Fruit fly (Drosophila melanogaster) whole organism, embryonic: ENCODE data around the gene jim.
A peak's percentile ranks its signal among the peaks of the same experiment; 100 is the strongest.

ENCODE experiments used
- Ada2b ChIP-seq: fragments of 200-800 bp; sonication (Bioruptor generic); IDR thresholded peaks from 2 replicates; pipeline ENCODE4 v1.3.6; 2022; ENCODE audit warnings: missing biosample characterization, missing genetic modification characterization
- Antp ChIP-seq: fragments of 200-800 bp; sonication (Bioruptor generic); optimal IDR thresholded peaks from 3 replicates; lab custom pipeline; 2016; ENCODE audit warnings: missing biosample characterization, missing genetic modification characterization
- Atf-2 ChIP-seq: fragments of 200-800 bp; sonication (Bioruptor generic); optimal IDR thresholded peaks from 2 replicates; lab custom pipeline; 2016; ENCODE audit warnings: missing biosample characterization, missing genetic modification characterization
- CG10321 ChIP-seq: fragments of 200-800 bp; sonication (Bioruptor generic); IDR thresholded peaks from 2 replicates; pipeline ENCODE4 v1.3.6; 2022; ENCODE audit warnings: missing biosample characterization, missing genetic modification characterization
- CG11398 ChIP-seq: fragments of 200-800 bp; sonication (Bioruptor generic); optimal IDR thresholded peaks from 2 replicates; lab custom pipeline; 2016; ENCODE audit warnings: missing biosample characterization, missing genetic modification characterization
- CG11696 ChIP-seq: fragments of 200-800 bp; sonication (Bioruptor generic); IDR thresholded peaks from 2 replicates; pipeline ENCODE4 v1.3.6; 2022; ENCODE audit warnings: missing biosample characterization, missing genetic modification characterization
- CG12155 ChIP-seq: fragments of 200-800 bp; sonication (Bioruptor generic); optimal IDR thresholded peaks from 3 replicates; lab custom pipeline; 2016; ENCODE audit warnings: missing biosample characterization, missing genetic modification characterization
- CG15011 ChIP-seq: fragments of 200-800 bp; sonication (Bioruptor generic); optimal IDR thresholded peaks from 3 replicates; lab custom pipeline; 2018; ENCODE audit warnings: missing biosample characterization, mild to moderate bottlenecking, missing genetic modification characterization
- CG16815 ChIP-seq: fragments of 200-800 bp; sonication (Bioruptor generic); optimal IDR thresholded peaks from 3 replicates; lab custom pipeline; 2017; ENCODE audit warnings: missing biosample characterization, mild to moderate bottlenecking, missing genetic modification characterization
- CG17385 ChIP-seq: fragments of 200-800 bp; sonication (Bioruptor generic); optimal IDR thresholded peaks from 3 replicates; lab custom pipeline; 2018; ENCODE audit warnings: missing biosample characterization, mild to moderate bottlenecking, missing genetic modification characterization
- CG2875 ChIP-seq: fragments of 200-800 bp; sonication (Bioruptor generic); optimal IDR thresholded peaks from 2 replicates; lab custom pipeline; 2017; ENCODE audit warnings: missing biosample characterization, mild to moderate bottlenecking, missing genetic modification characterization, missing genetic modification reagents
- CG31365 ChIP-seq: fragments of 200-800 bp; sonication (Bioruptor generic); optimal IDR thresholded peaks from 2 replicates; lab custom pipeline; 2018; ENCODE audit warnings: missing biosample characterization, mild to moderate bottlenecking, missing genetic modification characterization
- CG32772 ChIP-seq: fragments of 200-800 bp; sonication (Bioruptor generic); IDR thresholded peaks from 2 replicates; pipeline ENCODE4 v1.3.6; 2022; ENCODE audit warnings: missing biosample characterization, missing genetic modification characterization
- CG34422 ChIP-seq: fragments of 200-800 bp; sonication (Bioruptor generic); IDR thresholded peaks from 3 replicates; pipeline ENCODE4 v1.3.6; 2022; ENCODE audit warnings: missing biosample characterization, missing genetic modification characterization
- CG6683 ChIP-seq: fragments of 200-800 bp; sonication (Bioruptor generic); optimal IDR thresholded peaks from 2 replicates; lab custom pipeline; 2017; ENCODE audit warnings: missing biosample characterization, mild to moderate bottlenecking, missing genetic modification characterization, missing genetic modification reagents
- CG6813 ChIP-seq: fragments of 200-800 bp; sonication (Bioruptor generic); optimal IDR thresholded peaks from 2 replicates; lab custom pipeline; 2017; ENCODE audit warnings: missing biosample characterization, missing genetic modification characterization, mild to moderate bottlenecking, moderate library complexity, missing genetic modification reagents
- CG7839 ChIP-seq: fragments of 200-800 bp; sonication (Bioruptor generic); optimal IDR thresholded peaks from 3 replicates; lab custom pipeline; 2018; ENCODE audit warnings: missing biosample characterization, mild to moderate bottlenecking, missing genetic modification characterization, moderate library complexity
- CG7928 ChIP-seq: fragments of 200-800 bp; sonication (Bioruptor generic); optimal IDR thresholded peaks from 2 replicates; lab custom pipeline; 2017; ENCODE audit warnings: missing biosample characterization, mild to moderate bottlenecking, missing genetic modification characterization
- CG8089 ChIP-seq: fragments of 200-800 bp; sonication (Bioruptor generic); optimal IDR thresholded peaks from 3 replicates; lab custom pipeline; 2016; ENCODE audit warnings: missing biosample characterization, missing genetic modification characterization
- Camta ChIP-seq: fragments of 200-800 bp; sonication (Bioruptor generic); optimal IDR thresholded peaks from 2 replicates; lab custom pipeline; 2016; ENCODE audit warnings: missing biosample characterization, missing genetic modification characterization
- Chrac-16 ChIP-seq: fragments of 200-800 bp; sonication (Bioruptor generic); optimal IDR thresholded peaks from 3 replicates; lab custom pipeline; 2016; ENCODE audit warnings: missing biosample characterization, missing genetic modification characterization
- Doc2 ChIP-seq: fragments of 200-800 bp; sonication (Bioruptor generic); IDR thresholded peaks from 2 replicates; pipeline ENCODE4 v1.3.6; 2022; ENCODE audit warnings: missing biosample characterization, missing genetic modification characterization
- Drgx ChIP-seq: fragments of 200-800 bp; sonication (Bioruptor generic); IDR thresholded peaks from 2 replicates; pipeline ENCODE4 v1.3.6; 2022; ENCODE audit warnings: missing biosample characterization, missing genetic modification characterization
- Hmr ChIP-seq: fragments of 200-800 bp; sonication (Bioruptor generic); optimal IDR thresholded peaks from 3 replicates; lab custom pipeline; 2017; ENCODE audit warnings: mild to moderate bottlenecking, missing biosample characterization, missing genetic modification reagents, missing genetic modification characterization
- Nf-YA ChIP-seq: fragments of 200-800 bp; sonication (Bioruptor generic); IDR thresholded peaks from 2 replicates; pipeline ENCODE4 v1.3.6; 2022; ENCODE audit warnings: missing biosample characterization, missing genetic modification characterization
- Nf-YB ChIP-seq: fragments of 200-800 bp; sonication (Bioruptor generic); optimal IDR thresholded peaks from 3 replicates; lab custom pipeline; 2019; ENCODE audit warnings: missing biosample characterization, mild to moderate bottlenecking, missing genetic modification characterization, moderate library complexity
- Pdp1 ChIP-seq, 2 experiments: fragments of 200-800 bp; sonication (Bioruptor generic); optimal IDR thresholded peaks; 3 replicates each; lab custom pipeline; 2016; ENCODE audit warnings: missing biosample characterization in 2 of 2, missing genetic modification characterization in 2 of 2, mild to moderate bottlenecking in 1 of 2, moderate library complexity in 1 of 2
- Poxn ChIP-seq: fragments of 200-800 bp; sonication (Bioruptor generic); IDR thresholded peaks from 2 replicates; pipeline ENCODE4 v1.3.6; 2022; ENCODE audit warnings: missing biosample characterization, missing genetic modification characterization
- Rfx ChIP-seq: fragments of 200-800 bp; sonication (Bioruptor generic); IDR thresholded peaks from 2 replicates; pipeline ENCODE4 v1.3.6; 2022; ENCODE audit warnings: missing biosample characterization, missing genetic modification characterization
- Stat92E ChIP-seq, 3 experiments: fragments of >200 bp in 2 of 3; fragments of 200-800 bp in 1 of 3; sonication (Bioruptor generic) in 1 of 3; optimal IDR thresholded peaks; 2 replicates each; lab custom pipeline; 2017 to 2019; ENCODE audit warnings: missing biosample characterization in 3 of 3, missing genetic modification characterization in 3 of 3, mild to moderate bottlenecking in 1 of 3, moderate library complexity in 1 of 3
- ac ChIP-seq: fragments of 200-800 bp; sonication (Bioruptor generic); optimal IDR thresholded peaks from 3 replicates; lab custom pipeline; 2017; ENCODE audit warnings: missing biosample characterization, mild to moderate bottlenecking, missing genetic modification characterization
- ap ChIP-seq: fragments of 200-800 bp; sonication (Bioruptor generic); IDR thresholded peaks from 2 replicates; pipeline ENCODE4 v1.3.6; 2022; ENCODE audit warnings: missing biosample characterization, missing genetic modification characterization
- ara ChIP-seq: fragments of 200-800 bp; sonication (Bioruptor generic); IDR thresholded peaks from 2 replicates; pipeline ENCODE4 v1.3.6; 2022; ENCODE audit warnings: missing biosample characterization, missing genetic modification characterization
- az2 ChIP-seq: fragments of 200-800 bp; sonication (Bioruptor generic); optimal IDR thresholded peaks from 3 replicates; lab custom pipeline; 2016; ENCODE audit warnings: missing biosample characterization, missing genetic modification characterization
- br ChIP-seq: fragments of >200 bp; optimal IDR thresholded peaks from 2 replicates; lab custom pipeline; 2017
- bsh ChIP-seq, 2 experiments: fragments of 200-800 bp; sonication (Bioruptor generic); optimal IDR thresholded peaks; 2 replicates each; lab custom pipeline; 2017 to 2018; ENCODE audit warnings: mild to moderate bottlenecking in 2 of 2, missing biosample characterization in 2 of 2, missing genetic modification characterization in 2 of 2, moderate library complexity in 1 of 2
- btn ChIP-seq: fragments of 200-800 bp; sonication (Bioruptor generic); optimal IDR thresholded peaks from 2 replicates; lab custom pipeline; 2016; ENCODE audit warnings: missing biosample characterization, missing genetic modification characterization
- caup ChIP-seq: fragments of 200-800 bp; sonication (Bioruptor generic); optimal IDR thresholded peaks from 3 replicates; lab custom pipeline; 2017; ENCODE audit warnings: missing biosample characterization, mild to moderate bottlenecking, missing genetic modification characterization, moderate library complexity; ENCODE audit not compliant: severe bottlenecking
- corto ChIP-seq: fragments of 200-800 bp; sonication (Bioruptor generic); optimal IDR thresholded peaks from 2 replicates; lab custom pipeline; 2016; ENCODE audit warnings: missing biosample characterization, mild to moderate bottlenecking, missing genetic modification characterization, moderate library complexity
- emc ChIP-seq: fragments of 200-800 bp; sonication (Bioruptor generic); optimal IDR thresholded peaks from 2 replicates; lab custom pipeline; 2016; ENCODE audit warnings: missing biosample characterization, missing genetic modification characterization
- en ChIP-seq: fragments of 200-800 bp; sonication (Bioruptor generic); optimal IDR thresholded peaks from 2 replicates; lab custom pipeline; 2016; ENCODE audit warnings: missing biosample characterization, missing genetic modification characterization
- gem ChIP-seq: fragments of 200-800 bp; sonication (Bioruptor generic); optimal IDR thresholded peaks from 2 replicates; lab custom pipeline; 2019; ENCODE audit warnings: missing biosample characterization, mild to moderate bottlenecking, missing genetic modification characterization, moderate library complexity
- kah ChIP-seq: fragments of 200-800 bp; sonication (Bioruptor generic); optimal IDR thresholded peaks from 2 replicates; lab custom pipeline; 2018; ENCODE audit warnings: missing biosample characterization, mild to moderate bottlenecking, missing genetic modification characterization
- klu ChIP-seq: fragments of 200-800 bp; sonication (Bioruptor generic); IDR thresholded peaks from 2 replicates; pipeline ENCODE4 v1.3.6; 2022; ENCODE audit warnings: missing biosample characterization, missing genetic modification characterization
- lilli ChIP-seq: fragments of 200-800 bp; sonication (Bioruptor generic); optimal IDR thresholded peaks from 3 replicates; lab custom pipeline; 2016; ENCODE audit warnings: missing biosample characterization, missing genetic modification characterization
- p53 ChIP-seq: fragments of 200-800 bp; sonication (Bioruptor generic); optimal IDR thresholded peaks from 2 replicates; lab custom pipeline; 2016; ENCODE audit warnings: missing biosample characterization, missing genetic modification characterization
- pho ChIP-seq: fragments of 200-800 bp; sonication (Bioruptor generic); optimal IDR thresholded peaks from 2 replicates; lab custom pipeline; 2016; ENCODE audit warnings: missing biosample characterization, missing genetic modification characterization
- row ChIP-seq: fragments of 200-800 bp; sonication (Bioruptor generic); IDR thresholded peaks from 3 replicates; pipeline ENCODE4 v1.3.6; 2022; ENCODE audit warnings: missing biosample characterization, missing genetic modification characterization
- sim ChIP-seq: fragments of 200-800 bp; sonication (Bioruptor generic); IDR thresholded peaks from 2 replicates; pipeline ENCODE4 v1.3.6; 2022; ENCODE audit warnings: missing biosample characterization, missing genetic modification characterization
- sug ChIP-seq: fragments of 200-800 bp; optimal IDR thresholded peaks from 2 replicates; lab custom pipeline; 2019; ENCODE audit warnings: missing biosample characterization, mild to moderate bottlenecking, missing genetic modification characterization, moderate library complexity
- tx ChIP-seq: fragments of 200-800 bp; sonication (Bioruptor generic); optimal IDR thresholded peaks from 2 replicates; lab custom pipeline; 2016; ENCODE audit warnings: missing biosample characterization, missing genetic modification characterization
- vnd ChIP-seq: fragments of 200-800 bp; sonication (Bioruptor generic); IDR thresholded peaks from 3 replicates; pipeline ENCODE4 v1.3.6; 2022; ENCODE audit warnings: missing biosample characterization, missing genetic modification characterization; ENCODE audit not compliant: partially characterized antibody

The jim gene

DNA sequence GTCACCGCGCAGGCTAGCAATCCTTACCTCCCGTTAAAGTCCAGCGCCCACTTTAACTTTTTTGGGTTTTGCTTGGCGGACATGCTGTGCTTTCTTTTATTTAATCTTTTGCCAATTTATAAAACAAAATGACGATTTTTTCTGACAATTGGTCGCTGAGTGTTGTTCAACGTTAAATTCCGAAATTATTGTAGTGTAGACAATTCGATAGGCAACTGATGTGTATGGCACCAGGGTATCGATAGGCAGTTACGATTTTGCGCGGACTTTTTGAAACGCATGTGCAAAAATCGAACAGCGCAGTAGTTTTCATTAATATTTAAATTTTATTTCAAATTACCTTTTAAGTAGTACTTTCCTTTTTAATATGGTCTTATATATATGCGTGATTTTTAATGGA is 33.1 kb upstream of the jim start, which contains the start of gene EMC4 (continued):
- TF ChIP-seq Poxn (no peak), CG10321 (GFP tag; lab: Robert Waterston, UW) (no peak), CG7928 (GFP tag; lab: Kevin White, UChicago) (no peak), ac (GFP tag; lab: Kevin White, UChicago) (no peak), btn (GFP tag; lab: Kevin White, UChicago) (no peak), Nf-YB (GFP tag; lab: Kevin White, UChicago) (no peak), lilli (GFP tag; lab: Kevin White, UChicago) (peak; percentile 74), bsh (GFP tag; optimal IDR thresholded peaks at IDR 0.05; lab: Kevin White, UChicago) (peak in 1 of 2 experiments; percentile 25), emc (GFP tag; lab: Kevin White, UChicago) (peak; percentile 23), Chrac-16 (peak; percentile 39), Rfx (GFP tag; lab: Robert Waterston, UW) (peak; percentile 78), az2 (GFP tag; lab: Kevin White, UChicago) (peak; percentile 15), ap (no peak), Camta (GFP tag; lab: Kevin White, UChicago) (no peak), Antp (GFP tag; lab: Kevin White, UChicago) (peak; percentile 40), CG34422 (GFP tag; lab: Robert Waterston, UW) (0 out of 3 replicates have a peak, but pooled peaks have one; percentile 18), br (no peak), CG31365 (tag; lab: Kevin White, UChicago) (no peak), tx (GFP tag; lab: Kevin White, UChicago) (peak; percentile 46), row (peak; percentile 30; the same call in 1 of the 3 replicates), kah (GFP tag; lab: Kevin White, UChicago) (no peak), CG8089 (GFP tag; lab: Kevin White, UChicago) (no peak), CG11696 (GFP tag; lab: Robert Waterston, UW) (no peak), klu (GFP tag; lab: Robert Waterston, UW) (no peak), CG17385 (GFP tag; lab: Kevin White, UChicago) (peak; percentile 47), pho (GFP tag; lab: Kevin White, UChicago) (peak; percentile 54), Nf-YA (GFP tag; lab: Robert Waterston, UW) (no peak), CG7839 (peak; percentile 40), Pdp1 (GFP tag; optimal IDR thresholded peaks at IDR 0.05; lab: Kevin White, UChicago) (peak; percentile 39 to 72), Atf-2 (no peak), Doc2 (GFP tag; lab: Robert Waterston, UW) (no peak), p53 (GFP tag; lab: Kevin White, UChicago) (no peak), Hmr (GFP tag; lab: Kevin White, UChicago) (peak; percentile 29), CG12155 (GFP tag; lab: Kevin White, UChicago) (peak; percentile 40), CG11398 (peak; percentile 23), Drgx (GFP tag; lab: Robert Waterston, UW) (no peak), CG16815 (GFP tag; lab: Kevin White, UChicago) (no peak), Stat92E (GFP tag; optimal IDR thresholded peaks at IDR 0.05; lab: Kevin White, UChicago) (peak in 1 of 3 experiments; percentile 1), caup (GFP tag; lab: Kevin White, UChicago) (peak; percentile 63), CG15011 (GFP tag; lab: Kevin White, UChicago) (no peak), CG2875 (GFP tag; lab: Kevin White, UChicago) (no peak), ara (GFP tag; lab: Robert Waterston, UW) (no peak; the same call in 1 of the 2 replicates), CG6683 (GFP tag; lab: Kevin White, UChicago) (peak; percentile 43), CG6813 (GFP tag; lab: Kevin White, UChicago) (no peak), CG32772 (GFP tag; lab: Robert Waterston, UW) (no peak), en (no peak), corto (GFP tag; lab: Kevin White, UChicago) (peak; percentile 54), Ada2b (GFP tag; lab: Robert Waterston, UW) (no peak), sug (tag; lab: Kevin White, UChicago) (peak; percentile 59), gem (tag; lab: Kevin White, UChicago) (no peak), vnd (no peak), sim (GFP tag; lab: Robert Waterston, UW) (no peak)
